Worm (Caenorhabditis elegans): ENCODE data around the gene F17C11.11.

DNA sequence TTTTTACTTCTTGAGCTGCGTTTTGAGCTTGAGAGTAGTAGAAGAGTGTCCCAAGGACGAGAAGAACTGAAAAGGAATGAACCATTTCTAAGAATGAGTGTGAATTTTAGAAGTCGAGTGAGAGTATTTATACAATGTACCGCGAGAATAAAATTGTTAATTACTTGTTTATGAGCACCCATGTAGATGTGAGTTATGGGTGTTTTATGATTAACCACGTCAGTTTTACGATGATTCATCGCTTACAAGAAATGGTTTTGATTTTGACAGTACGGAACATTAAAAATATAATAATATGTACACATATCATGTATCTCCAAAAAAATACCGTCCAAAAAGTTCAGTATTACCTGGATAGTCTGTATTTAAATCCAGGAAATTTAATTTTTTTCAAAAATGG lies 15.7 kb upstream of the F17C11.11 start, which contains the start of gene clec-221:
- TF ChIP-seq nhr-12 (tag; optimal IDR thresholded peaks at IDR 0.05): no peak
- TF ChIP-seq mep-1 (tag; optimal IDR thresholded peaks at IDR 0.05): no peak
